Fruit fly (Drosophila melanogaster) whole organism, embryonic: ENCODE measurements around the gene CG34454.

ENCODE experiments used
- Asciz ChIP-seq: fragments of 200-800 bp; sonication (Bioruptor generic); optimal IDR thresholded peaks from 2 replicates; lab custom pipeline; 2017; ENCODE audit warnings: missing biosample characterization, mild to moderate bottlenecking, missing genetic modification characterization, missing genetic modification reagents
- CG10209 ChIP-seq: fragments of 200-800 bp; sonication (Bioruptor generic); optimal IDR thresholded peaks from 3 replicates; lab custom pipeline; 2017; ENCODE audit warnings: missing biosample characterization, mild to moderate bottlenecking, missing genetic modification characterization, missing genetic modification reagents
- CG11247 ChIP-seq: fragments of 200-800 bp; sonication (Bioruptor generic); IDR thresholded peaks from 2 replicates; pipeline ENCODE4 v1.3.6; 2022; ENCODE audit warnings: missing biosample characterization, missing genetic modification characterization
- CG1647 ChIP-seq: fragments of 200-800 bp; sonication (Bioruptor generic); optimal IDR thresholded peaks from 3 replicates; lab custom pipeline; 2016; ENCODE audit warnings: missing biosample characterization, missing genetic modification characterization
- CG2678 ChIP-seq: fragments of 200-800 bp; sonication (Bioruptor generic); optimal IDR thresholded peaks from 3 replicates; lab custom pipeline; 2019; ENCODE audit warnings: missing biosample characterization, mild to moderate bottlenecking, missing genetic modification characterization, moderate library complexity
- CG31224 ChIP-seq: fragments of 200-800 bp; sonication (Bioruptor generic); IDR thresholded peaks from 2 replicates; pipeline ENCODE4 v1.3.6; 2022; ENCODE audit warnings: missing biosample characterization, missing genetic modification characterization
- CG31441 ChIP-seq: fragments of 200-800 bp; sonication (Bioruptor generic); IDR thresholded peaks from 2 replicates; pipeline ENCODE4 v1.3.6; 2022; ENCODE audit warnings: missing biosample characterization, missing genetic modification characterization
- CG34422 ChIP-seq: fragments of 200-800 bp; sonication (Bioruptor generic); IDR thresholded peaks from 3 replicates; pipeline ENCODE4 v1.3.6; 2022; ENCODE audit warnings: missing biosample characterization, missing genetic modification characterization
- CG42726 ChIP-seq: fragments of 200-800 bp; sonication (Bioruptor generic); IDR thresholded peaks from 2 replicates; pipeline ENCODE4 v1.3.6; 2022; ENCODE audit warnings: missing biosample characterization, missing genetic modification characterization; ENCODE audit not compliant: partially characterized antibody
- CG4282 ChIP-seq: fragments of 200-800 bp; sonication (Bioruptor generic); optimal IDR thresholded peaks from 2 replicates; lab custom pipeline; 2016; ENCODE audit warnings: missing biosample characterization, missing genetic modification characterization
- CG4404 ChIP-seq: fragments of 200-800 bp; sonication (Bioruptor generic); IDR thresholded peaks from 2 replicates; pipeline ENCODE4 v1.3.6; 2022; ENCODE audit warnings: missing biosample characterization, missing genetic modification characterization
- CG5953 ChIP-seq: fragments of 200-800 bp; sonication (Bioruptor generic); IDR thresholded peaks from 2 replicates; pipeline ENCODE4 v1.3.6; 2022; ENCODE audit warnings: missing biosample characterization, missing genetic modification characterization
- CG6175 ChIP-seq: fragments of 200-800 bp; sonication (Bioruptor generic); IDR thresholded peaks from 3 replicates; pipeline ENCODE4 v1.3.6; 2022; ENCODE audit warnings: missing biosample characterization, missing genetic modification characterization
- CG8290 ChIP-seq, 3 experiments: fragments of 200-800 bp; sonication (Bioruptor generic); optimal IDR thresholded peaks; 2 replicates each; lab custom pipeline; 2016 to 2019; ENCODE audit warnings: missing biosample characterization in 3 of 3, missing genetic modification characterization in 3 of 3, mild to moderate bottlenecking in 2 of 3, moderate library complexity in 1 of 3
- Drgx ChIP-seq: fragments of 200-800 bp; sonication (Bioruptor generic); IDR thresholded peaks from 2 replicates; pipeline ENCODE4 v1.3.6; 2022; ENCODE audit warnings: missing biosample characterization, missing genetic modification characterization
- Elba2 ChIP-seq: fragments of 200-800 bp; sonication (Bioruptor generic); optimal IDR thresholded peaks from 3 replicates; lab custom pipeline; 2016; ENCODE audit warnings: missing biosample characterization, missing genetic modification characterization
- Gsc ChIP-seq: fragments of 200-800 bp; sonication (Bioruptor generic); IDR thresholded peaks from 2 replicates; pipeline ENCODE4 v1.3.6; 2022; ENCODE audit warnings: missing biosample characterization, missing genetic modification characterization
- HLHmδ ChIP-seq: fragments of 200-800 bp; sonication (Bioruptor generic); optimal IDR thresholded peaks from 2 replicates; lab custom pipeline; 2018; ENCODE audit warnings: missing biosample characterization, mild to moderate bottlenecking, missing genetic modification characterization, moderate library complexity
- Hand ChIP-seq: fragments of 200-800 bp; sonication (Bioruptor generic); optimal IDR thresholded peaks from 2 replicates; lab custom pipeline; 2017; ENCODE audit warnings: mild to moderate bottlenecking, missing biosample characterization, missing genetic modification reagents, missing genetic modification characterization
- Hey ChIP-seq: fragments of 200-800 bp; sonication (Bioruptor generic); optimal IDR thresholded peaks from 3 replicates; lab custom pipeline; 2018; ENCODE audit warnings: missing biosample characterization, mild to moderate bottlenecking, missing genetic modification characterization
- Scr ChIP-seq: fragments of 200-800 bp; sonication (Bioruptor generic); IDR thresholded peaks from 2 replicates; pipeline ENCODE4 v1.3.6; 2022; ENCODE audit warnings: missing biosample characterization, missing genetic modification characterization; ENCODE audit not compliant: partially characterized antibody
- Tbp ChIP-seq: fragments of >200 bp; optimal IDR thresholded peaks from 2 replicates; lab custom pipeline; 2018; ENCODE audit warnings: missing biosample characterization, missing genetic modification characterization
- ara ChIP-seq: fragments of 200-800 bp; sonication (Bioruptor generic); IDR thresholded peaks from 2 replicates; pipeline ENCODE4 v1.3.6; 2022; ENCODE audit warnings: missing biosample characterization, missing genetic modification characterization
- da ChIP-seq: fragments of 200-800 bp; sonication (Bioruptor generic); optimal IDR thresholded peaks from 2 replicates; lab custom pipeline; 2016; ENCODE audit warnings: missing biosample characterization, missing genetic modification characterization
- dimm ChIP-seq: fragments of 200-800 bp; sonication (Bioruptor generic); IDR thresholded peaks from 2 replicates; pipeline ENCODE4 v1.3.6; 2022; ENCODE audit warnings: missing biosample characterization, missing genetic modification characterization
- emc ChIP-seq: fragments of 200-800 bp; sonication (Bioruptor generic); optimal IDR thresholded peaks from 2 replicates; lab custom pipeline; 2016; ENCODE audit warnings: missing biosample characterization, missing genetic modification characterization
- ems ChIP-seq: fragments of 200-800 bp; sonication (Bioruptor generic); optimal IDR thresholded peaks from 3 replicates; lab custom pipeline; 2016; ENCODE audit warnings: missing biosample characterization, missing genetic modification characterization
- gce ChIP-seq: fragments of 200-800 bp; sonication (Bioruptor generic); IDR thresholded peaks from 3 replicates; pipeline ENCODE4 v1.3.6; 2022; ENCODE audit warnings: missing biosample characterization, missing genetic modification characterization
- ham ChIP-seq: fragments of 200-800 bp; sonication (Bioruptor generic); IDR thresholded peaks from 2 replicates; pipeline ENCODE4 v1.3.6; 2022; ENCODE audit warnings: missing biosample characterization, missing genetic modification characterization
- kni ChIP-seq: fragments of 200-800 bp; sonication (Bioruptor generic); optimal IDR thresholded peaks from 3 replicates; lab custom pipeline; 2017; ENCODE audit warnings: mild to moderate bottlenecking, missing biosample characterization, missing genetic modification reagents, missing genetic modification characterization
- lbe ChIP-seq: fragments of 200-800 bp; sonication (Bioruptor generic); optimal IDR thresholded peaks from 2 replicates; lab custom pipeline; 2016; ENCODE audit warnings: missing biosample characterization, mild to moderate bottlenecking, missing genetic modification characterization
- lilli ChIP-seq: fragments of 200-800 bp; sonication (Bioruptor generic); optimal IDR thresholded peaks from 3 replicates; lab custom pipeline; 2016; ENCODE audit warnings: missing biosample characterization, missing genetic modification characterization
- nau ChIP-seq: fragments of 200-800 bp; sonication (Bioruptor generic); optimal IDR thresholded peaks from 3 replicates; lab custom pipeline; 2017; ENCODE audit warnings: missing biosample characterization, mild to moderate bottlenecking, missing genetic modification characterization, missing genetic modification reagents
- pan ChIP-seq, 4 experiments: fragments of >200 bp in 3 of 4; fragments of 200-800 bp in 1 of 4; sonication (Bioruptor generic) in 1 of 4; optimal IDR thresholded peaks in 3 of 4; IDR thresholded peaks in 1 of 4; 2 replicates each; pipeline versions ENCODE4 v1.3.6 to Lab custom; 2017 to 2022; ENCODE audit warnings: missing biosample characterization in 2 of 4, missing genetic modification characterization in 2 of 4, mixed read lengths in 1 of 4
- pzg ChIP-seq: fragments of 200-800 bp; sonication (Bioruptor generic); optimal IDR thresholded peaks from 3 replicates; lab custom pipeline; 2018; ENCODE audit warnings: missing biosample characterization, mild to moderate bottlenecking, missing genetic modification characterization, moderate library complexity
- ranshi ChIP-seq: fragments of 200-800 bp; sonication (Bioruptor generic); IDR thresholded peaks from 2 replicates; pipeline ENCODE4 v1.3.6; 2022; ENCODE audit warnings: missing biosample characterization, missing genetic modification characterization
- scrt ChIP-seq: fragments of 200-800 bp; sonication (Bioruptor generic); optimal IDR thresholded peaks from 2 replicates; lab custom pipeline; 2018; ENCODE audit warnings: missing biosample characterization, mild to moderate bottlenecking, missing genetic modification characterization, moderate library complexity
- sens ChIP-seq: fragments of 200-800 bp; sonication (Bioruptor generic); peaks from one replicate; lab custom pipeline; 2016; ENCODE audit warnings: missing biosample characterization, missing genetic modification characterization
- seq ChIP-seq: fragments of 200-800 bp; sonication (Bioruptor generic); IDR thresholded peaks from 2 replicates; pipeline ENCODE4 v1.3.6; 2022; ENCODE audit warnings: missing biosample characterization, missing genetic modification characterization
- sim ChIP-seq: fragments of 200-800 bp; sonication (Bioruptor generic); IDR thresholded peaks from 2 replicates; pipeline ENCODE4 v1.3.6; 2022; ENCODE audit warnings: missing biosample characterization, missing genetic modification characterization
- sima ChIP-seq: fragments of 200-800 bp; sonication (Bioruptor generic); optimal IDR thresholded peaks from 2 replicates; lab custom pipeline; 2016; ENCODE audit warnings: missing biosample characterization, missing genetic modification characterization
- ttk ChIP-seq: fragments of 200-800 bp; sonication (Bioruptor generic); IDR thresholded peaks from 2 replicates; pipeline ENCODE4 v2.1.2; 2022; ENCODE audit warnings: missing biosample characterization, missing genetic modification characterization
- tup ChIP-seq: fragments of 200-800 bp; sonication (Bioruptor generic); optimal IDR thresholded peaks from 2 replicates; lab custom pipeline; 2016; ENCODE audit warnings: missing biosample characterization, mild to moderate bottlenecking, missing genetic modification characterization, moderate library complexity
- twi ChIP-seq: fragments of 200-800 bp; optimal IDR thresholded peaks from 2 replicates; lab custom pipeline; 2019; ENCODE audit warnings: missing biosample characterization, mild to moderate bottlenecking, missing genetic modification characterization, moderate library complexity
- unpg ChIP-seq: fragments of 200-800 bp; sonication (Bioruptor generic); optimal IDR thresholded peaks from 3 replicates; lab custom pipeline; 2018; ENCODE audit warnings: missing biosample characterization, mild to moderate bottlenecking, missing genetic modification characterization, moderate library complexity
- vvl ChIP-seq: fragments of 200-800 bp; sonication (Bioruptor generic); IDR thresholded peaks from 2 replicates; pipeline ENCODE4 v1.3.6; 2022; ENCODE audit warnings: missing biosample characterization, missing genetic modification characterization
- z ChIP-seq: fragments of 200-800 bp; sonication (Bioruptor generic); IDR thresholded peaks from 3 replicates; pipeline ENCODE4 v1.3.6; 2022; ENCODE audit warnings: missing biosample characterization, missing genetic modification characterization

The CG34454 gene

DNA sequence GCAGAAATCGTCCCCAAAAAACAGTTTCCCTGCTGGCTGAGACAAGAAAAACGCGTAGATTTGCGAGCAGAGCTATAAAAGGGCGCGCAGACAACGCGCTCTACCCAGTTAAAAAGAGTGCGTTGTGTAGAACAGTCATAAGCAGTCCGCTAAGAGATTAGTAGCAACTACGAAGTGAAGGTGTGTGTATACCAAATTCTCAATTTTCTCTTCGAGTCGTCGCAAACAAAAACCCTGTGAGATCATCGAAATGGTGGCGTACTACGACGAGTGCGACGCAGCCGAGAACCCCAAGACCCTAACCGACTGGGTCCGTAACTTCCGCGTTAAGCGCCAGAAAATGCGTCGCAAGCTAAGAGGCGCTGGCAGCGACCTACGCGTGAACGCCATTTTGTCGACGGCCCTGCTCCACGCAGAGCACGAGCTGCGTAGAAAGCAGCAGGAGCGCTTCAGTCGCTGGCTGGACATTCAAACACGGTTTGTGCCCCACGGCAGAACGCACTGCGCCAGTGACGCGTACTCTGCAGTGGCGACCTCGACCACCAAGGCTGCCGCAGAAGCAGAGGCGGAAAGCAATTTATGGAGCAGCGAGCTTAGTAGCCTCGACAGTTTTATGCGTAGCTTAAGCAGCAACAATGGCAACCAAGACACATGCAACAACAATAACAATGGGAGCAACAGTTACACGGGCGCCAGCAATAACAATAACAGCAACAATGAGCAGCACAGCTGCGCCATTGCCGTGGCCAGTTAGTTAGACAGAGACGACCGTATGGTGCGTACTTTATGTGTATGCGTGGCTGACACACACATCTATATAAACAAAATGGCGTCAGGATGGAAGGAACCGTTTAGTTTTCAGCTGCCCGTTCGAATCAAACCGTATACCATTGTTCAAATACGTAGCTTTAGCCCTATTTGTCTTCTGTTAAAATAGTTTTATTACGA, 7.9 kb downstream of the CG34454 start (continued):
- no peak for TF ChIP-seq CG4404 (GFP tag; lab: Robert Waterston, UW)
- TF ChIP-seq Scr (GFP tag; lab: Robert Waterston, UW): no peak; the same call in 1 of the 2 replicates
- peak; percentile 1 for TF ChIP-seq twi (tag; lab: Kevin White, UChicago)
- peak; percentile 72; the same call in 1 of the 3 replicates for TF ChIP-seq CG6175
- no peak for TF ChIP-seq da (GFP tag; lab: Kevin White, UChicago)
- TF ChIP-seq tup (GFP tag; lab: Kevin White, UChicago): peak; percentile 14
- TF ChIP-seq dimm (GFP tag; lab: Robert Waterston, UW): no peak
- no peak for TF ChIP-seq emc
- TF ChIP-seq ems (GFP tag; lab: Kevin White, UChicago): no peak
- no peak for TF ChIP-seq Gsc (GFP tag; lab: Robert Waterston, UW)
- peak; percentile 55; the same call in 1 of the 2 replicates for TF ChIP-seq CG5953 (GFP tag; lab: Robert Waterston, UW)
- peak; percentile 37; the same call in 1 of the 2 replicates for TF ChIP-seq Drgx (GFP tag; lab: Robert Waterston, UW)
- peak; percentile 43; the same call in 1 of the 2 replicates for TF ChIP-seq seq (GFP tag; lab: Robert Waterston, UW)
- peak; percentile 36; the same call in 1 of the 2 replicates for TF ChIP-seq CG31224 (GFP tag; lab: Robert Waterston, UW)
- TF ChIP-seq CG34422: peak; percentile 76
- TF ChIP-seq ttk: no peak
- peak; percentile 20 for TF ChIP-seq pzg (GFP tag; lab: Kevin White, UChicago)
- TF ChIP-seq vvl (GFP tag; lab: Robert Waterston, UW): peak; percentile 39
- no peak for TF ChIP-seq CG1647 (GFP tag; lab: Kevin White, UChicago)
- TF ChIP-seq Hand (GFP tag; lab: Kevin White, UChicago): peak; percentile 1
- TF ChIP-seq z: peak; percentile 36; the same call in 1 of the 3 replicates
- peak; percentile 82 for TF ChIP-seq Tbp
- TF ChIP-seq HLHmδ (GFP tag; lab: Kevin White, UChicago): peak; percentile 74
- peak; percentile 42 for TF ChIP-seq CG4282 (GFP tag; lab: Kevin White, UChicago)
- TF ChIP-seq CG8290 (GFP tag; optimal IDR thresholded peaks at IDR 0.05; lab: Kevin White, UChicago): no peak
- peak in 1 of 2 experiments; percentile 83 for TF ChIP-seq CG8290 (tag; optimal IDR thresholded peaks at IDR 0.05; lab: Kevin White, UChicago)
- TF ChIP-seq CG42726 (GFP tag; lab: Robert Waterston, UW): peak; percentile 70
- no peak for TF ChIP-seq CG2678 (tag; lab: Kevin White, UChicago)
- no peak; the same call in 1 of the 2 replicates for TF ChIP-seq ham (GFP tag; lab: Robert Waterston, UW)
- TF ChIP-seq Elba2: no peak
- no peak for TF ChIP-seq CG10209 (GFP tag; lab: Kevin White, UChicago)
- TF ChIP-seq Hey (tag; lab: Kevin White, UChicago): no peak
- peak; percentile 51; the same call in 1 of the 2 replicates for TF ChIP-seq sim (GFP tag; lab: Robert Waterston, UW)
- peak; percentile 98 for TF ChIP-seq scrt
- peak; percentile 63 for TF ChIP-seq ranshi
- TF ChIP-seq kni: peak; percentile 84
- peak; percentile 4 for TF ChIP-seq lbe (GFP tag; lab: Kevin White, UChicago)
- peak; percentile 27; the same call in 1 of the 3 replicates for TF ChIP-seq gce
- no peak for TF ChIP-seq pan (optimal IDR thresholded peaks at IDR 0.05; lab: Kevin White, UChicago)
- TF ChIP-seq pan (GFP tag; optimal IDR thresholded peaks at IDR 0.05 in 1 of 2, IDR thresholded peaks at IDR 0.05 in 1 of 2): peak in 1 of 2 experiments; percentile 48
- TF ChIP-seq sima (GFP tag; lab: Kevin White, UChicago): no peak
- peak; percentile 44 for TF ChIP-seq ara (GFP tag; lab: Robert Waterston, UW)
- TF ChIP-seq CG31441 (GFP tag; lab: Robert Waterston, UW): no peak
- TF ChIP-seq Asciz (GFP tag; lab: Kevin White, UChicago): no peak
- TF ChIP-seq CG11247: peak; percentile 51; the same call in 1 of the 2 replicates
- peak; percentile 32 for TF ChIP-seq unpg
- TF ChIP-seq lilli: peak; percentile 78
- peak; percentile 75 for TF ChIP-seq sens (GFP tag; lab: Kevin White, UChicago)
- TF ChIP-seq nau: no peak
